Worm (Caenorhabditis elegans) whole organism, early embryonic: ENCODE measurements around the gene F46E10.3.
A peak's percentile ranks its signal among the peaks of the same experiment; 100 is the strongest.

ENCODE experiments used
- B0310.2 ChIP-seq: sonication (generic microtip); optimal IDR thresholded peaks from 2 replicates; lab custom pipeline; 2016; ENCODE audit warnings: mild to moderate bottlenecking, missing genetic modification characterization, missing compliant biosample characterization
- F13C5.2 ChIP-seq: sonication (generic microtip); optimal IDR thresholded peaks from 2 replicates; lab custom pipeline; 2017; ENCODE audit warnings: mild to moderate bottlenecking, missing genetic modification characterization, inconsistent platforms, missing compliant biosample characterization
- aly-1 ChIP-seq: sonication (generic microtip); optimal IDR thresholded peaks from 2 replicates; lab custom pipeline; 2016; ENCODE audit warnings: missing genetic modification characterization, missing compliant biosample characterization
- ama-1 ChIP-seq: fragments of 150-350 bp; optimal IDR thresholded peaks from 2 replicates; lab custom pipeline; 2014
- ceh-13 ChIP-seq: fragments of 200-800 bp; sonication (Bioruptor generic); optimal IDR thresholded peaks from 2 replicates; lab custom pipeline; 2018; ENCODE audit warnings: mild to moderate bottlenecking, missing genetic modification characterization, missing compliant biosample characterization
- ceh-36 ChIP-seq: sonication (generic microtip); optimal IDR thresholded peaks from 2 replicates; lab custom pipeline; 2016; ENCODE audit warnings: missing genetic modification characterization, inconsistent platforms, missing compliant biosample characterization
- ets-7 ChIP-seq: sonication (generic microtip); optimal IDR thresholded peaks from 2 replicates; lab custom pipeline; 2016; ENCODE audit warnings: missing genotype, missing genetic modification characterization, missing compliant biosample characterization
- flt-1 ChIP-seq: fragments of 200-800 bp; sonication (Bioruptor generic); IDR thresholded peaks from 2 replicates; pipeline ENCODE4 v1.3.6; 2022; ENCODE audit warnings: missing genetic modification characterization, missing compliant biosample characterization
- hmbx-1 ChIP-seq: sonication (generic microtip); optimal IDR thresholded peaks from 2 replicates; lab custom pipeline; 2016; ENCODE audit warnings: mild to moderate bottlenecking, missing genetic modification characterization, missing compliant biosample characterization
- hmg-4 ChIP-seq: fragments of 200-800 bp; sonication (Bioruptor generic); optimal IDR thresholded peaks from 2 replicates; lab custom pipeline; 2018; ENCODE audit warnings: mild to moderate bottlenecking, missing genetic modification characterization, missing compliant biosample characterization
- hnd-1 ChIP-seq: sonication (generic microtip); optimal IDR thresholded peaks from 2 replicates; lab custom pipeline; 2016; ENCODE audit warnings: missing genetic modification characterization, missing compliant biosample characterization
- pes-1 ChIP-seq: fragments of 200-800 bp; sonication (Bioruptor generic); IDR thresholded peaks from 2 replicates; pipeline ENCODE4 v1.3.6; 2022; ENCODE audit warnings: missing genetic modification reagents, missing genetic modification characterization, missing compliant biosample characterization
- scrt-1 ChIP-seq: fragments of 200-800 bp; sonication (Bioruptor generic); IDR thresholded peaks from 2 replicates; pipeline ENCODE4 v1.3.6; 2022; ENCODE audit warnings: missing genetic modification characterization, missing compliant biosample characterization
- sea-1 ChIP-seq: fragments of 200-800 bp; sonication (Bioruptor generic); conservative IDR thresholded peaks from 2 replicates; pipeline ENCODE4 v1.3.6; 2022; ENCODE audit warnings: missing genetic modification characterization, missing compliant biosample characterization
- tbx-11 ChIP-seq: fragments of 200-800 bp; sonication (Bioruptor generic); IDR thresholded peaks from 2 replicates; pipeline ENCODE4 v1.3.6; 2022; ENCODE audit warnings: missing genetic modification characterization, missing compliant biosample characterization
- tbx-37 ChIP-seq: fragments of 200-800 bp; sonication (Bioruptor generic); conservative IDR thresholded peaks from 2 replicates; pipeline ENCODE4 v1.3.6; 2022; ENCODE audit warnings: missing genetic modification reagents, missing genetic modification characterization, missing compliant biosample characterization
- tra-4 ChIP-seq: sonication (generic microtip); optimal IDR thresholded peaks from 2 replicates; lab custom pipeline; 2017; ENCODE audit warnings: missing genetic modification characterization, missing compliant biosample characterization

F46E10.3 gene

DNA sequence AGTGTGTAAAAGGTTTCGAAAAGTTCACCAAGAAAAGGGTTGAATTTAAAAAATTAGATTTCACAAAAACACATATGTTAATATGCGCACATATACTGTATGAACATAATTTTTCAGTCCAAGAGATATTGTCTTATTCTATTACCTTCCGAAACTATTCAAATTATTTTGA, at the start of gene F46E10.3:
TSS of gene F46E10.3 (plus strand) at position 73 of the 172 bp plus-strand sequence.
- TF ChIP-seq ceh-13 (GFP tag; lab: Kevin White, UChicago) (no peak), B0310.2 (no peak), ceh-36 (tag; lab: Kevin White, UChicago) (no peak), hmbx-1 (tag; lab: Kevin White, UChicago) (no peak), aly-1 (tag; lab: Kevin White, UChicago) (no peak), ets-7 (tag; lab: Kevin White, UChicago) (no peak), F13C5.2 (tag; lab: Kevin White, UChicago) (no peak), hnd-1 (tag; lab: Kevin White, UChicago) (no peak), flt-1 (no peak), tbx-37 (no peak), sea-1 (GFP tag; lab: Robert Waterston, UW) (no peak), tra-4 (no peak), scrt-1 (no peak), pes-1 (GFP tag; lab: Robert Waterston, UW) (no peak), hmg-4 (GFP tag; lab: Kevin White, UChicago) (no peak), tbx-11 (GFP tag; lab: Robert Waterston, UW) (no peak), ama-1 (lab: Kevin White, UChicago) (no peak)

DNA sequence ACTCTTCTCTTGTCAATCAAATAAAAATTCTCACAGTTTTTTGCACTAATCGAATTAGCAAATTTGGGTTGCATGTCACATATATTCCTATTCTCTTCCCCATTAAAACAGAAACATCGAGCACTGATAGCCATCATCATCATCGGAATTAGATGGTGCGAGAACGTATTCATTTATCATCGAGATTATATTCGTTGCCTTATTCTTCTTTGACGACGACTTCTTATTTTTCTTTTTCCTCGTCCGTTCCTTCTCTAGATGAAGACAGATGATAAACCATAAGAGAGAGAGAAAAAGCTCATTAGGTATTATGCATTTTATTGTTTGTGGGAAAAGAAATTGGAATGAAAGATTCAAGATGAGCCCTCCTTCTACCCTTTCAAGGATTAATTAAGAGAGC, 46.9 kb upstream of the F46E10.3 start:
- no peak for TF ChIP-seq B0310.2
- no peak for TF ChIP-seq ama-1 (lab: Kevin White, UChicago)
- TF ChIP-seq F13C5.2 (tag; lab: Kevin White, UChicago), result no peak
- no peak for TF ChIP-seq aly-1 (tag; lab: Kevin White, UChicago)
- TF ChIP-seq hnd-1 (tag; lab: Kevin White, UChicago), result no peak
- TF ChIP-seq tra-4, result no peak

DNA sequence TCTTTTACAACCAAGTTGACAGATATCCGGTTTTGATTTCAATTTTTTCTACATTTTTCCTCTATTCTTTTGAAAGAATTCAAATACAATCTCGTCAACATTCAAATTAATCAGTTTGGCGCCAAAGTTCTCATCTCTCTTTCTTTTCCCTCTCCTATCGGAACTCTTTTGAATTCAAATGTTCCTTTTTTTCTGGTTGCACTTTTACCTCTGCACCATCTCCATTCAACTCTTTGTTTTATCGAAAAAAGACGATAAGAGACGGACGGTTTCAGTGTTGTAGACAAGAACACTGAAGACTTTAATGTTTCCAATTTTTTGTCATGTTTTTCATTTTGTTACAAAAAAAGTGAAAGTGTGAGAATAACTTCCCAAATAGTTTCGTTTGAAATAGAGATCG, 42.1 kb upstream of the F46E10.3 start:
- TF ChIP-seq sea-1 (GFP tag; lab: Robert Waterston, UW) (no peak), tra-4 (no peak), hnd-1 (tag; lab: Kevin White, UChicago) (no peak), tbx-37 (no peak), scrt-1 (no peak), hmbx-1 (tag; lab: Kevin White, UChicago) (no peak), aly-1 (tag; lab: Kevin White, UChicago) (no peak), ets-7 (tag; lab: Kevin White, UChicago) (no peak), tbx-11 (GFP tag; lab: Robert Waterston, UW) (no peak), ama-1 (lab: Kevin White, UChicago) (no peak), hmg-4 (GFP tag; lab: Kevin White, UChicago) (no peak), ceh-13 (GFP tag; lab: Kevin White, UChicago) (no peak), pes-1 (GFP tag; lab: Robert Waterston, UW) (no peak), flt-1 (no peak)

- TF ChIP-seq tbx-11 (GFP tag; lab: Robert Waterston, UW) (no peak), F13C5.2 (tag; lab: Kevin White, UChicago) (peak; percentile 3)
These were observed 33.0 kb upstream of the F46E10.3 start for ce11 chrV:6485109-6485508.

DNA sequence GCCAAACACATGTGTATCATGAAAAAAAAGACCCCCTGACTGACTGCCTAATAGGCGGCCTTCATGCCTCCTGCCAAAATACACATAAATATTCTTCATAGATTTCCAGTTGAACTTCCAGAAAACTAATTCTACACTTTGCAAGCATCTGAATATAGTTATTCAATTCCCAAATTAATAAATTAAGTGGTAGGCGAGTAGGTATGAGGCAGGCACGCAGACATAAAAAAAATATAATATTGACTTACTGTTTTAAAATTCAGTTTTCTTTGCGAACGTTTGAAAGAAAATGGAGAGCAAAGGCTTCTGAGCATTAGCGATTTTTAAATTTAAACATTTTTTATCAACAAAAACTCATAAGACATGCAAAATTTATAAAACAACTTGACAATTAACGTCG, 30.2 kb upstream of the F46E10.3 start:
- no peak for TF ChIP-seq aly-1 (tag; lab: Kevin White, UChicago)
- no peak for TF ChIP-seq tbx-37
- no peak for TF ChIP-seq ama-1 (lab: Kevin White, UChicago)
- no peak for TF ChIP-seq hnd-1 (tag; lab: Kevin White, UChicago)
- TF ChIP-seq ceh-13 (GFP tag; lab: Kevin White, UChicago), result no peak
- no peak for TF ChIP-seq tbx-11 (GFP tag; lab: Robert Waterston, UW)
- TF ChIP-seq pes-1 (GFP tag; lab: Robert Waterston, UW), result no peak
- no peak for TF ChIP-seq hmbx-1 (tag; lab: Kevin White, UChicago)
- no peak for TF ChIP-seq hmg-4 (GFP tag; lab: Kevin White, UChicago)
- TF ChIP-seq sea-1 (GFP tag; lab: Robert Waterston, UW), result no peak
- TF ChIP-seq B0310.2, result no peak
- TF ChIP-seq tra-4, result no peak
- TF ChIP-seq ets-7 (tag; lab: Kevin White, UChicago), result no peak

ce11 chrV:6488849-6489248, 29.2 kb upstream of the F46E10.3 start, which contains the start of gene lec-10:
Gene lec-10 (minus strand): TSS chrV:6489120.
- no peak for TF ChIP-seq hmbx-1 (tag; lab: Kevin White, UChicago)
- TF ChIP-seq tbx-11 (GFP tag; lab: Robert Waterston, UW), result no peak
- TF ChIP-seq ama-1 (lab: Kevin White, UChicago), result no peak
- no peak for TF ChIP-seq hnd-1 (tag; lab: Kevin White, UChicago)
- TF ChIP-seq scrt-1, result no peak
- no peak for TF ChIP-seq tbx-37
- TF ChIP-seq tra-4, result no peak
- no peak for TF ChIP-seq sea-1 (GFP tag; lab: Robert Waterston, UW)
- no peak for TF ChIP-seq aly-1 (tag; lab: Kevin White, UChicago)
- TF ChIP-seq flt-1, result no peak

DNA sequence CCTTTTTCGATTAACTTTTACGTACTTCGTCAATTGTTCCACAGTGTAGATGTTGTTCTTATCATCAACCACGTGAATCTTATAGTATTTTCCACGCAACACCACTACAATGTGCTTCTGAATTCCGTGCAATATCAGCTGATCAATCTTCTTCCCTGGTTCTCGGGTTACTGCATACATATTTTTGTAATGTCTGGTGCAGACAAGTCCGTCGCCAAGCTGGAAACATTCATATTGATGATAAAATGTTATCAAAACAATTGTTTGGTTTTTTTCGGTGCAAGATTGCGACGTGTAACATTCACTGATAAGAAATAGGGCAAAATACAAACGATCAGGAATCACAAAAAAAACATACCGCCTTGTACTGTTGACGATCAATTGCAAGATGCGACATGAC, 25.6 kb upstream of the F46E10.3 start:
- TF ChIP-seq tbx-11 (GFP tag; lab: Robert Waterston, UW), result no peak
- TF ChIP-seq pes-1 (GFP tag; lab: Robert Waterston, UW), result no peak
- TF ChIP-seq scrt-1, result no peak
- no peak for TF ChIP-seq tbx-37
- TF ChIP-seq hmbx-1 (tag; lab: Kevin White, UChicago), result no peak
- no peak for TF ChIP-seq ceh-36 (tag; lab: Kevin White, UChicago)
- no peak for TF ChIP-seq B0310.2
- TF ChIP-seq ama-1 (lab: Kevin White, UChicago), result no peak
- no peak for TF ChIP-seq ets-7 (tag; lab: Kevin White, UChicago)
- no peak for TF ChIP-seq hmg-4 (GFP tag; lab: Kevin White, UChicago)
- no peak for TF ChIP-seq hnd-1 (tag; lab: Kevin White, UChicago)
- TF ChIP-seq ceh-13 (GFP tag; lab: Kevin White, UChicago), result no peak
- no peak for TF ChIP-seq aly-1 (tag; lab: Kevin White, UChicago)
- TF ChIP-seq flt-1, result no peak
- TF ChIP-seq sea-1 (GFP tag; lab: Robert Waterston, UW), result no peak
- no peak for TF ChIP-seq tra-4
- no peak for TF ChIP-seq F13C5.2 (tag; lab: Kevin White, UChicago)

- TF ChIP-seq aly-1 (tag; lab: Kevin White, UChicago) (no peak), ceh-13 (GFP tag; lab: Kevin White, UChicago) (no peak), B0310.2 (no peak), tra-4 (no peak), sea-1 (GFP tag; lab: Robert Waterston, UW) (no peak), F13C5.2 (tag; lab: Kevin White, UChicago) (no peak), tbx-37 (no peak), ama-1 (lab: Kevin White, UChicago) (no peak), scrt-1 (no peak), pes-1 (GFP tag; lab: Robert Waterston, UW) (no peak), hnd-1 (tag; lab: Kevin White, UChicago) (no peak), ceh-36 (tag; lab: Kevin White, UChicago) (no peak), flt-1 (no peak), ets-7 (tag; lab: Kevin White, UChicago) (no peak), hmg-4 (GFP tag; lab: Kevin White, UChicago) (no peak), hmbx-1 (tag; lab: Kevin White, UChicago) (no peak), tbx-11 (GFP tag; lab: Robert Waterston, UW) (no peak)
These were observed 24.3 kb upstream of the F46E10.3 start, which contains the start of gene cpt-6 for ce11 chrV:6493821-6494220. Gene cpt-6 (minus strand): TSS chrV:6493921.
